Worm (Caenorhabditis elegans) whole organism, early embryonic: Measurements from ENCODE around the gene Y55F3C.17.

Source experiments
- B0310.2 ChIP-seq: sonication (generic microtip); optimal IDR thresholded peaks from 2 replicates; lab custom pipeline; 2016; ENCODE audit warnings: mild to moderate bottlenecking, missing genetic modification characterization, missing compliant biosample characterization
- F13C5.2 ChIP-seq: sonication (generic microtip); optimal IDR thresholded peaks from 2 replicates; lab custom pipeline; 2017; ENCODE audit warnings: mild to moderate bottlenecking, missing genetic modification characterization, inconsistent platforms, missing compliant biosample characterization
- aly-1 ChIP-seq: sonication (generic microtip); optimal IDR thresholded peaks from 2 replicates; lab custom pipeline; 2016; ENCODE audit warnings: missing genetic modification characterization, missing compliant biosample characterization
- ama-1 ChIP-seq: fragments of 150-350 bp; optimal IDR thresholded peaks from 2 replicates; lab custom pipeline; 2014
- ceh-13 ChIP-seq: fragments of 200-800 bp; sonication (Bioruptor generic); optimal IDR thresholded peaks from 2 replicates; lab custom pipeline; 2018; ENCODE audit warnings: mild to moderate bottlenecking, missing genetic modification characterization, missing compliant biosample characterization
- ceh-36 ChIP-seq: sonication (generic microtip); optimal IDR thresholded peaks from 2 replicates; lab custom pipeline; 2016; ENCODE audit warnings: missing genetic modification characterization, inconsistent platforms, missing compliant biosample characterization
- ets-7 ChIP-seq: sonication (generic microtip); optimal IDR thresholded peaks from 2 replicates; lab custom pipeline; 2016; ENCODE audit warnings: missing genotype, missing genetic modification characterization, missing compliant biosample characterization
- flt-1 ChIP-seq: fragments of 200-800 bp; sonication (Bioruptor generic); IDR thresholded peaks from 2 replicates; pipeline ENCODE4 v1.3.6; 2022; ENCODE audit warnings: missing genetic modification characterization, missing compliant biosample characterization
- hmbx-1 ChIP-seq: sonication (generic microtip); optimal IDR thresholded peaks from 2 replicates; lab custom pipeline; 2016; ENCODE audit warnings: mild to moderate bottlenecking, missing genetic modification characterization, missing compliant biosample characterization
- hmg-4 ChIP-seq: fragments of 200-800 bp; sonication (Bioruptor generic); optimal IDR thresholded peaks from 2 replicates; lab custom pipeline; 2018; ENCODE audit warnings: mild to moderate bottlenecking, missing genetic modification characterization, missing compliant biosample characterization
- hnd-1 ChIP-seq: sonication (generic microtip); optimal IDR thresholded peaks from 2 replicates; lab custom pipeline; 2016; ENCODE audit warnings: missing genetic modification characterization, missing compliant biosample characterization
- pes-1 ChIP-seq: fragments of 200-800 bp; sonication (Bioruptor generic); IDR thresholded peaks from 2 replicates; pipeline ENCODE4 v1.3.6; 2022; ENCODE audit warnings: missing genetic modification reagents, missing genetic modification characterization, missing compliant biosample characterization
- scrt-1 ChIP-seq: fragments of 200-800 bp; sonication (Bioruptor generic); IDR thresholded peaks from 2 replicates; pipeline ENCODE4 v1.3.6; 2022; ENCODE audit warnings: missing genetic modification characterization, missing compliant biosample characterization
- sea-1 ChIP-seq: fragments of 200-800 bp; sonication (Bioruptor generic); conservative IDR thresholded peaks from 2 replicates; pipeline ENCODE4 v1.3.6; 2022; ENCODE audit warnings: missing genetic modification characterization, missing compliant biosample characterization
- tbx-11 ChIP-seq: fragments of 200-800 bp; sonication (Bioruptor generic); IDR thresholded peaks from 2 replicates; pipeline ENCODE4 v1.3.6; 2022; ENCODE audit warnings: missing genetic modification characterization, missing compliant biosample characterization
- tbx-37 ChIP-seq: fragments of 200-800 bp; sonication (Bioruptor generic); conservative IDR thresholded peaks from 2 replicates; pipeline ENCODE4 v1.3.6; 2022; ENCODE audit warnings: missing genetic modification reagents, missing genetic modification characterization, missing compliant biosample characterization
- tra-4 ChIP-seq: sonication (generic microtip); optimal IDR thresholded peaks from 2 replicates; lab custom pipeline; 2017; ENCODE audit warnings: missing genetic modification characterization, missing compliant biosample characterization

Y55F3C.17 gene

ce11 chrIV:649365-649764 is 48.8 kb downstream of the Y55F3C.17 start, which contains the start of gene K11H12.9:
K11H12.9 (plus strand) TSS chrIV:649665.
- TF ChIP-seq sea-1 (GFP tag; lab: Robert Waterston, UW) = no peak
- no peak for TF ChIP-seq ets-7 (tag; lab: Kevin White, UChicago)
- TF ChIP-seq scrt-1 (GFP tag; lab: Robert Waterston, UW) = no peak
- no peak for TF ChIP-seq aly-1 (tag; lab: Kevin White, UChicago)
- TF ChIP-seq pes-1 (GFP tag; lab: Robert Waterston, UW) = no peak
- TF ChIP-seq tbx-37 (GFP tag; lab: Robert Waterston, UW) = no peak
- no peak for TF ChIP-seq ama-1 (lab: Kevin White, UChicago)

- no peak for TF ChIP-seq scrt-1 (GFP tag; lab: Robert Waterston, UW)
- no peak for TF ChIP-seq tbx-11 (GFP tag; lab: Robert Waterston, UW)
- TF ChIP-seq aly-1 (tag; lab: Kevin White, UChicago) = no peak
- no peak for TF ChIP-seq F13C5.2 (tag; lab: Kevin White, UChicago)
- no peak for TF ChIP-seq ceh-36
- TF ChIP-seq hnd-1 (tag; lab: Kevin White, UChicago) = no peak
- TF ChIP-seq pes-1 (GFP tag; lab: Robert Waterston, UW) = no peak
- no peak for TF ChIP-seq ets-7 (tag; lab: Kevin White, UChicago)
- TF ChIP-seq sea-1 (GFP tag; lab: Robert Waterston, UW) = no peak
- no peak for TF ChIP-seq flt-1
- TF ChIP-seq tbx-37 (GFP tag; lab: Robert Waterston, UW) = no peak
- no peak for TF ChIP-seq tra-4
- TF ChIP-seq hmg-4 (GFP tag; lab: Kevin White, UChicago) = no peak
- TF ChIP-seq ceh-13 (GFP tag; lab: Kevin White, UChicago) = no peak
- TF ChIP-seq ama-1 (lab: Kevin White, UChicago) = no peak
- TF ChIP-seq hmbx-1 (tag; lab: Kevin White, UChicago) = no peak
- no peak for TF ChIP-seq B0310.2 (tag; lab: Kevin White, UChicago)
These were observed 49.8 kb downstream of the Y55F3C.17 start for ce11 chrIV:648362-648761.

ce11 chrIV:643481-643880 is 54.7 kb downstream of the Y55F3C.17 start:
- TF ChIP-seq hmg-4 (GFP tag; lab: Kevin White, UChicago) (no peak), scrt-1 (GFP tag; lab: Robert Waterston, UW) (no peak), hmbx-1 (tag; lab: Kevin White, UChicago) (no peak), tbx-37 (GFP tag; lab: Robert Waterston, UW) (no peak), flt-1 (no peak), B0310.2 (tag; lab: Kevin White, UChicago) (no peak), hnd-1 (tag; lab: Kevin White, UChicago) (no peak), F13C5.2 (tag; lab: Kevin White, UChicago) (no peak), tbx-11 (GFP tag; lab: Robert Waterston, UW) (no peak), ets-7 (tag; lab: Kevin White, UChicago) (no peak), ceh-36 (no peak), ama-1 (lab: Kevin White, UChicago) (no peak), ceh-13 (GFP tag; lab: Kevin White, UChicago) (no peak), pes-1 (GFP tag; lab: Robert Waterston, UW) (no peak), aly-1 (tag; lab: Kevin White, UChicago) (no peak), tra-4 (no peak), sea-1 (GFP tag; lab: Robert Waterston, UW) (no peak)

ce11 chrIV:639167-639566 is 59.0 kb downstream of the Y55F3C.17 start:
- no peak for TF ChIP-seq tbx-11 (GFP tag; lab: Robert Waterston, UW)
- TF ChIP-seq flt-1 = no peak
- TF ChIP-seq hmbx-1 (tag; lab: Kevin White, UChicago) = no peak
- no peak for TF ChIP-seq ceh-36
- no peak for TF ChIP-seq B0310.2 (tag; lab: Kevin White, UChicago)
- no peak for TF ChIP-seq ceh-13 (GFP tag; lab: Kevin White, UChicago)
- TF ChIP-seq ets-7 (tag; lab: Kevin White, UChicago) = no peak
- TF ChIP-seq scrt-1 (GFP tag; lab: Robert Waterston, UW) = no peak
- no peak for TF ChIP-seq hnd-1 (tag; lab: Kevin White, UChicago)
- no peak for TF ChIP-seq pes-1 (GFP tag; lab: Robert Waterston, UW)
- no peak for TF ChIP-seq tbx-37 (GFP tag; lab: Robert Waterston, UW)
- TF ChIP-seq sea-1 (GFP tag; lab: Robert Waterston, UW) = no peak
- no peak for TF ChIP-seq hmg-4 (GFP tag; lab: Kevin White, UChicago)
- TF ChIP-seq F13C5.2 (tag; lab: Kevin White, UChicago) = no peak
